Fruit fly (Drosophila melanogaster) whole organism, embryonic: ENCODE data around the gene CG6409.
A peak's percentile ranks its signal among the peaks of the same experiment; 100 is the strongest.

Source experiments
- Atf-2 ChIP-seq: fragments of 200-800 bp; sonication (Bioruptor generic); optimal IDR thresholded peaks from 2 replicates; lab custom pipeline; 2016; ENCODE audit warnings: missing biosample characterization, missing genetic modification characterization
- Atf3 ChIP-seq: fragments of 200-800 bp; sonication (Bioruptor generic); optimal IDR thresholded peaks from 3 replicates; lab custom pipeline; 2016; ENCODE audit warnings: missing biosample characterization, missing genetic modification characterization
- CG1024 ChIP-seq: fragments of 200-800 bp; sonication (Bioruptor generic); IDR thresholded peaks from 2 replicates; pipeline ENCODE4 v1.3.6; 2022; ENCODE audit warnings: missing biosample characterization, missing genetic modification characterization
- CG10654 ChIP-seq: fragments of 200-800 bp; sonication (Bioruptor generic); optimal IDR thresholded peaks from 2 replicates; lab custom pipeline; 2016; ENCODE audit warnings: missing biosample characterization, missing genetic modification characterization
- CG13894 ChIP-seq: fragments of 200-800 bp; sonication (Bioruptor generic); optimal IDR thresholded peaks from 3 replicates; lab custom pipeline; 2018; ENCODE audit warnings: missing biosample characterization, mild to moderate bottlenecking, missing genetic modification characterization, moderate library complexity
- CG14441 ChIP-seq: fragments of 200-800 bp; sonication (Bioruptor generic); IDR thresholded peaks from 2 replicates; pipeline ENCODE4 v1.3.6; 2022; ENCODE audit warnings: missing biosample characterization, missing genetic modification characterization
- CG15011 ChIP-seq: fragments of 200-800 bp; sonication (Bioruptor generic); optimal IDR thresholded peaks from 3 replicates; lab custom pipeline; 2018; ENCODE audit warnings: missing biosample characterization, mild to moderate bottlenecking, missing genetic modification characterization
- CG15479 ChIP-seq: fragments of 200-800 bp; sonication (Bioruptor generic); optimal IDR thresholded peaks from 3 replicates; lab custom pipeline; 2019; ENCODE audit warnings: missing biosample characterization, mild to moderate bottlenecking, missing genetic modification characterization, moderate library complexity
- CG16813 ChIP-seq: fragments of 200-800 bp; sonication (Bioruptor generic); IDR thresholded peaks from 3 replicates; pipeline ENCODE4 v1.3.6; 2022; ENCODE audit warnings: missing biosample characterization, missing genetic modification characterization; ENCODE audit not compliant: partially characterized antibody
- CG18262 ChIP-seq: fragments of 200-800 bp; optimal IDR thresholded peaks from 3 replicates; lab custom pipeline; 2019; ENCODE audit warnings: missing biosample characterization, mild to moderate bottlenecking, missing genetic modification characterization, moderate library complexity
- CG1832 ChIP-seq: fragments of 200-800 bp; sonication (Bioruptor generic); optimal IDR thresholded peaks from 2 replicates; lab custom pipeline; 2017; ENCODE audit warnings: missing biosample characterization, mild to moderate bottlenecking, missing genetic modification characterization, inconsistent platforms
- CG18476 ChIP-seq: fragments of 200-800 bp; sonication (Bioruptor generic); optimal IDR thresholded peaks from 2 replicates; lab custom pipeline; 2016; ENCODE audit warnings: missing biosample characterization, mild to moderate bottlenecking, missing genetic modification characterization
- CG30431 ChIP-seq: fragments of 200-800 bp; sonication (Bioruptor generic); optimal IDR thresholded peaks from 2 replicates; lab custom pipeline; 2017; ENCODE audit warnings: missing biosample characterization, missing genetic modification characterization
- CG4360 ChIP-seq: fragments of 200-800 bp; sonication (Bioruptor generic); IDR thresholded peaks from 2 replicates; pipeline ENCODE4 v1.3.6; 2022; ENCODE audit warnings: missing biosample characterization, missing genetic modification characterization
- CG6272 ChIP-seq: fragments of 200-800 bp; sonication (Bioruptor generic); IDR thresholded peaks from 2 replicates; pipeline ENCODE4 v1.3.6; 2022; ENCODE audit warnings: missing biosample characterization, missing genetic modification characterization
- CG7987 ChIP-seq: fragments of 200-800 bp; sonication (Bioruptor generic); optimal IDR thresholded peaks from 2 replicates; lab custom pipeline; 2018; ENCODE audit warnings: missing biosample characterization, mild to moderate bottlenecking, missing genetic modification characterization, moderate library complexity
- CG8089 ChIP-seq: fragments of 200-800 bp; sonication (Bioruptor generic); optimal IDR thresholded peaks from 3 replicates; lab custom pipeline; 2016; ENCODE audit warnings: missing biosample characterization, missing genetic modification characterization
- Dek ChIP-seq: fragments of 200-800 bp; sonication (Bioruptor generic); optimal IDR thresholded peaks from 3 replicates; lab custom pipeline; 2019; ENCODE audit warnings: missing biosample characterization, mild to moderate bottlenecking, missing genetic modification characterization, moderate library complexity
- Dll ChIP-seq: fragments of 200-800 bp; sonication (Bioruptor generic); IDR thresholded peaks from 4 replicates; pipeline ENCODE4 v1.3.6; 2022; ENCODE audit warnings: missing biosample characterization, missing genetic modification characterization; ENCODE audit not compliant: partially characterized antibody
- Dref ChIP-seq: fragments of 200-800 bp; sonication (Bioruptor generic); IDR thresholded peaks from 2 replicates; pipeline ENCODE4 v1.3.6; 2022; ENCODE audit warnings: missing biosample characterization, missing genetic modification characterization
- E2f1 ChIP-seq: fragments of 200-800 bp; sonication (Bioruptor generic); IDR thresholded peaks from 2 replicates; pipeline ENCODE4 v1.3.6; 2022; ENCODE audit warnings: missing biosample characterization, missing genetic modification characterization
- Ets65A ChIP-seq: fragments of 200-800 bp; sonication (Bioruptor generic); peaks from one replicate; lab custom pipeline; 2016; ENCODE audit warnings: missing biosample characterization, missing genetic modification characterization
- HLH3B ChIP-seq: fragments of 200-800 bp; sonication (Bioruptor generic); IDR thresholded peaks from 2 replicates; pipeline ENCODE4 v1.3.6; 2022; ENCODE audit warnings: missing biosample characterization, missing genetic modification characterization
- Hr39 ChIP-seq: fragments of >200 bp; optimal IDR thresholded peaks from 2 replicates; lab custom pipeline; 2017
- Max ChIP-seq: fragments of 200-800 bp; sonication (Bioruptor generic); optimal IDR thresholded peaks from 2 replicates; lab custom pipeline; 2016; ENCODE audit warnings: missing biosample characterization, mild to moderate bottlenecking, missing genetic modification characterization
- Nf-YB ChIP-seq: fragments of 200-800 bp; sonication (Bioruptor generic); optimal IDR thresholded peaks from 3 replicates; lab custom pipeline; 2019; ENCODE audit warnings: missing biosample characterization, mild to moderate bottlenecking, missing genetic modification characterization, moderate library complexity
- abd-A ChIP-seq: fragments of 200-800 bp; sonication (Bioruptor generic); optimal IDR thresholded peaks from 3 replicates; lab custom pipeline; 2019; ENCODE audit warnings: missing biosample characterization, mild to moderate bottlenecking, missing genetic modification characterization, moderate library complexity
- amos ChIP-seq: fragments of 200-800 bp; sonication (Bioruptor generic); IDR thresholded peaks from 2 replicates; pipeline ENCODE4 v1.3.6; 2022; ENCODE audit warnings: missing biosample characterization, missing genetic modification characterization; ENCODE audit not compliant: partially characterized antibody
- ato ChIP-seq: fragments of 200-800 bp; sonication (Bioruptor generic); IDR thresholded peaks from 2 replicates; pipeline ENCODE4 v1.3.6; 2022; ENCODE audit warnings: missing biosample characterization, missing genetic modification characterization; ENCODE audit not compliant: partially characterized antibody
- btn ChIP-seq: fragments of 200-800 bp; sonication (Bioruptor generic); optimal IDR thresholded peaks from 2 replicates; lab custom pipeline; 2016; ENCODE audit warnings: missing biosample characterization, missing genetic modification characterization
- chinmo ChIP-seq: fragments of 200-800 bp; sonication (Bioruptor generic); IDR thresholded peaks from 4 replicates; pipeline ENCODE4 v1.3.6; 2022; ENCODE audit warnings: missing biosample characterization, missing genetic modification characterization; ENCODE audit not compliant: partially characterized antibody
- crol ChIP-seq: fragments of 200-800 bp; sonication (Bioruptor generic); IDR thresholded peaks from 2 replicates; pipeline ENCODE4 v1.3.6; 2022; ENCODE audit warnings: missing biosample characterization, missing genetic modification characterization
- da ChIP-seq: fragments of 200-800 bp; sonication (Bioruptor generic); optimal IDR thresholded peaks from 2 replicates; lab custom pipeline; 2016; ENCODE audit warnings: missing biosample characterization, missing genetic modification characterization
- danr ChIP-seq: fragments of 200-800 bp; sonication (Bioruptor generic); IDR thresholded peaks from 2 replicates; pipeline ENCODE4 v1.3.6; 2022; ENCODE audit warnings: missing biosample characterization, missing genetic modification characterization
- dimm ChIP-seq: fragments of 200-800 bp; sonication (Bioruptor generic); IDR thresholded peaks from 2 replicates; pipeline ENCODE4 v1.3.6; 2022; ENCODE audit warnings: missing biosample characterization, missing genetic modification characterization
- dysf ChIP-seq: fragments of 200-800 bp; sonication (Bioruptor generic); IDR thresholded peaks from 3 replicates; pipeline ENCODE4 v1.3.6; 2022; ENCODE audit warnings: missing biosample characterization, missing genetic modification characterization
- eve ChIP-seq, 2 experiments: fragments of >200 bp; optimal IDR thresholded peaks; 2 replicates each; lab custom pipeline; 2017; ENCODE audit warnings: missing biosample characterization in 2 of 2, missing genetic modification characterization in 2 of 2
- ewg ChIP-seq: fragments of 200-800 bp; sonication (Bioruptor generic); optimal IDR thresholded peaks from 3 replicates; lab custom pipeline; 2017; ENCODE audit warnings: mild to moderate bottlenecking, missing biosample characterization, missing genetic modification reagents, missing genetic modification characterization
- gcm ChIP-seq: fragments of 200-800 bp; sonication (Bioruptor generic); optimal IDR thresholded peaks from 2 replicates; lab custom pipeline; 2019; ENCODE audit warnings: missing biosample characterization, mild to moderate bottlenecking, missing genetic modification characterization, moderate library complexity
- grn ChIP-seq: fragments of 200-800 bp; sonication (Bioruptor generic); optimal IDR thresholded peaks from 3 replicates; lab custom pipeline; 2017; ENCODE audit warnings: missing biosample characterization, missing genetic modification characterization
- hkb ChIP-seq, 2 experiments: fragments of 200-800 bp in 1 of 2; fragments of >200 bp in 1 of 2; sonication (Bioruptor generic) in 1 of 2; IDR thresholded peaks in 1 of 2; optimal IDR thresholded peaks in 1 of 2; 2 replicates each; pipeline versions ENCODE4 v1.3.6 to Lab custom; 2017 to 2022; ENCODE audit warnings: missing biosample characterization in 1 of 2, missing genetic modification characterization in 1 of 2
- knrl ChIP-seq: fragments of 200-800 bp; sonication (Bioruptor generic); IDR thresholded peaks from 3 replicates; pipeline ENCODE4 v1.3.6; 2022; ENCODE audit warnings: missing biosample characterization, missing genetic modification characterization; ENCODE audit not compliant: partially characterized antibody
- lmd ChIP-seq: fragments of 200-800 bp; sonication (Bioruptor generic); IDR thresholded peaks from 2 replicates; pipeline ENCODE4 v1.3.6; 2022; ENCODE audit warnings: missing biosample characterization, missing genetic modification characterization
- org-1 ChIP-seq: fragments of 200-800 bp; sonication (Bioruptor generic); optimal IDR thresholded peaks from 2 replicates; lab custom pipeline; 2017; ENCODE audit warnings: missing biosample characterization, missing genetic modification characterization
- schlank ChIP-seq: fragments of 200-800 bp; sonication (Bioruptor generic); optimal IDR thresholded peaks from 2 replicates; lab custom pipeline; 2018; ENCODE audit warnings: missing biosample characterization, mild to moderate bottlenecking, missing genetic modification characterization
- sd ChIP-seq: fragments of 200-800 bp; sonication (Bioruptor generic); optimal IDR thresholded peaks from 3 replicates; lab custom pipeline; 2018; ENCODE audit warnings: missing biosample characterization, mild to moderate bottlenecking, missing genetic modification characterization, moderate library complexity
- sens ChIP-seq: fragments of 200-800 bp; sonication (Bioruptor generic); peaks from one replicate; lab custom pipeline; 2016; ENCODE audit warnings: missing biosample characterization, missing genetic modification characterization
- slbo ChIP-seq: fragments of 200-800 bp; sonication (Bioruptor generic); IDR thresholded peaks from 2 replicates; pipeline ENCODE4 v1.3.6; 2022; ENCODE audit warnings: missing biosample characterization, missing genetic modification characterization
- slp2 ChIP-seq: fragments of 200-800 bp; sonication (Bioruptor generic); optimal IDR thresholded peaks from 2 replicates; lab custom pipeline; 2016; ENCODE audit warnings: missing biosample characterization, missing genetic modification characterization
- wor ChIP-seq: fragments of 200-800 bp; sonication (Bioruptor generic); IDR thresholded peaks from 2 replicates; pipeline ENCODE4 v1.3.6; 2022; ENCODE audit warnings: missing biosample characterization, missing genetic modification characterization
- zfh1 ChIP-seq: fragments of 200-800 bp; sonication (Bioruptor generic); IDR thresholded peaks from 3 replicates; pipeline ENCODE4 v1.3.6; 2022; ENCODE audit warnings: missing biosample characterization, missing genetic modification characterization
- zfh2 ChIP-seq: fragments of 200-800 bp; sonication (Bioruptor generic); optimal IDR thresholded peaks from 2 replicates; lab custom pipeline; 2016; ENCODE audit warnings: missing biosample characterization, missing genetic modification characterization

CG6409 gene

DNA sequence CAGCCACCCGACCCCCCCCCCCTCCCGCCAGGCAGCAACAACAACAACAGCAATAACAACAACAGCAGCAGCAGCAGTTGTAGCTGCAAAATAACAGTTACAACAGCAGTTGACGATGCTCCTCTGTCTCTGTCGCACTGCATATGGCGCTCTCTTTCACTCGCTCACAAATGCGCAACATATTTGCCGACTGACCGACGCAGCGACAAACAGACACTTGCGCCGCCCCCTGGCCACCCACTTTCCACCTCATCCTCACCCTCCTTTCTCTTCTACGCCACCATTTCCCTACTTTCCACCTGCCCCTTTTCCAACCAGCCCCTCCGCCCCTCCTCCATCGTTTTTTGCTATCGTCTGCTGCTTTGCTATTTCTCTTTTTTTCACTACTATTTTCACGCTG is 28.2 kb downstream of the CG6409 start:
- no peak for TF ChIP-seq CG18262 (tag; lab: Kevin White, UChicago)
- TF ChIP-seq HLH3B = no peak
- no peak for TF ChIP-seq hkb (optimal IDR thresholded peaks at IDR 0.05; lab: Kevin White, UChicago)
- TF ChIP-seq hkb (GFP tag; IDR thresholded peaks at IDR 0.05; lab: Robert Waterston, UW) = no peak
- TF ChIP-seq CG1024 (GFP tag; lab: Robert Waterston, UW) = no peak
- no peak for TF ChIP-seq zfh2 (GFP tag; lab: Kevin White, UChicago)
- TF ChIP-seq CG8089 (GFP tag; lab: Kevin White, UChicago) = no peak
- no peak for TF ChIP-seq CG13894
- no peak for TF ChIP-seq Atf-2
- TF ChIP-seq abd-A (tag; lab: Kevin White, UChicago) = peak; percentile 47
- TF ChIP-seq grn (GFP tag; lab: Kevin White, UChicago) = no peak
- TF ChIP-seq CG14441 (GFP tag; lab: Robert Waterston, UW) = no peak
- TF ChIP-seq wor (GFP tag; lab: Robert Waterston, UW) = no peak
- no peak for TF ChIP-seq Atf3 (GFP tag; lab: Kevin White, UChicago)
- peak; percentile 87 for TF ChIP-seq CG4360 (GFP tag; lab: Robert Waterston, UW)
- TF ChIP-seq Hr39 (lab: Kevin White, UChicago) = peak; percentile 58
- TF ChIP-seq ato (GFP tag; lab: Robert Waterston, UW) = 0 out of 2 replicates have a peak, but pooled peaks have one; percentile 16
- TF ChIP-seq eve (GFP tag; optimal IDR thresholded peaks at IDR 0.05; lab: Kevin White, UChicago) = no peak
- 0 out of 2 replicates have a peak, but pooled peaks have one; percentile 11 for TF ChIP-seq lmd (GFP tag; lab: Robert Waterston, UW)
- TF ChIP-seq zfh1 (GFP tag; lab: Robert Waterston, UW) = no peak
- TF ChIP-seq Dll (GFP tag; lab: Robert Waterston, UW) = no peak
- TF ChIP-seq Nf-YB (GFP tag; lab: Kevin White, UChicago) = no peak
- TF ChIP-seq amos = 0 out of 2 replicates have a peak, but pooled peaks have one; percentile 25
- 0 out of 2 replicates have a peak, but pooled peaks have one; percentile 6 for TF ChIP-seq slbo (GFP tag; lab: Robert Waterston, UW)
- no peak for TF ChIP-seq schlank (tag; lab: Kevin White, UChicago)
- TF ChIP-seq crol (GFP tag; lab: Robert Waterston, UW) = peak; percentile 90
- TF ChIP-seq Ets65A = no peak
- TF ChIP-seq CG16813 (GFP tag; lab: Robert Waterston, UW) = no peak
- TF ChIP-seq dimm = no peak
- no peak for TF ChIP-seq org-1 (GFP tag; lab: Kevin White, UChicago)
- TF ChIP-seq sens (GFP tag; lab: Kevin White, UChicago) = peak; percentile 33
- TF ChIP-seq Dref = no peak
- no peak for TF ChIP-seq CG30431 (GFP tag; lab: Kevin White, UChicago)
- no peak for TF ChIP-seq E2f1 (GFP tag; lab: Robert Waterston, UW)
- no peak for TF ChIP-seq Dek (tag; lab: Kevin White, UChicago)
- no peak for TF ChIP-seq da (GFP tag; lab: Kevin White, UChicago)
- TF ChIP-seq CG15011 (GFP tag; lab: Kevin White, UChicago) = no peak
- TF ChIP-seq knrl (GFP tag; lab: Robert Waterston, UW) = no peak
- TF ChIP-seq gcm (GFP tag; lab: Kevin White, UChicago) = no peak
- no peak for TF ChIP-seq CG6272 (GFP tag; lab: Robert Waterston, UW)
- no peak for TF ChIP-seq Max (GFP tag; lab: Kevin White, UChicago)
- no peak for TF ChIP-seq CG7987 (GFP tag; lab: Kevin White, UChicago)
- TF ChIP-seq dysf (GFP tag; lab: Robert Waterston, UW) = 0 out of 3 replicates have a peak, but pooled peaks have one; percentile 16
- no peak for TF ChIP-seq ewg
- no peak for TF ChIP-seq slp2
- no peak for TF ChIP-seq CG10654 (GFP tag; lab: Kevin White, UChicago)
- TF ChIP-seq CG18476 (GFP tag; lab: Kevin White, UChicago) = no peak
- no peak for TF ChIP-seq sd (tag; lab: Kevin White, UChicago)
- TF ChIP-seq CG1832 (GFP tag; lab: Kevin White, UChicago) = peak; percentile 53
- TF ChIP-seq danr (GFP tag; lab: Robert Waterston, UW) = no peak
- TF ChIP-seq CG15479 (GFP tag; lab: Kevin White, UChicago) = peak; percentile 7
- TF ChIP-seq btn (GFP tag; lab: Kevin White, UChicago) = no peak
- no peak for TF ChIP-seq chinmo (GFP tag; lab: Robert Waterston, UW)
